Worm (Caenorhabditis elegans) whole organism, L1 larva: ENCODE results near the gene cyp-34A8.

ENCODE experiments used
- aly-2 ChIP-seq: fragments of 150-350 bp; optimal IDR thresholded peaks from 2 replicates; lab custom pipeline; 2014; ENCODE audit warnings: missing biosample characterization, missing genetic modification characterization
- blmp-1 ChIP-seq: fragments of 150-350 bp; optimal IDR thresholded peaks from 2 replicates; lab custom pipeline; 2014; ENCODE audit warnings: missing biosample characterization, missing genetic modification characterization
- ceh-90 ChIP-seq: sonication (generic microtip); optimal IDR thresholded peaks from 2 replicates; lab custom pipeline; 2016; ENCODE audit warnings: missing genetic modification characterization, missing compliant biosample characterization
- egl-13 ChIP-seq: sonication (generic microtip); optimal IDR thresholded peaks from 2 replicates; lab custom pipeline; 2016; ENCODE audit warnings: missing genotype, missing genetic modification reagents, missing genetic modification characterization, missing compliant biosample characterization
- fos-1 ChIP-seq: fragments of 150-350 bp; optimal IDR thresholded peaks from 2 replicates; lab custom pipeline; 2014; ENCODE audit warnings: missing biosample characterization, missing genetic modification characterization
- lin-15B ChIP-seq: fragments of 150-350 bp; sonication (generic microtip); optimal IDR thresholded peaks from 3 replicates; lab custom pipeline; 2014; ENCODE audit warnings: missing biosample characterization, missing genetic modification characterization
- pag-3 ChIP-seq: sonication (generic microtip); optimal IDR thresholded peaks from 2 replicates; lab custom pipeline; 2017; ENCODE audit warnings: missing genetic modification characterization, mild to moderate bottlenecking, missing compliant biosample characterization, antibody characterized with exemption, borderline replicate concordance; ENCODE audit not compliant: insufficient read depth

DNA sequence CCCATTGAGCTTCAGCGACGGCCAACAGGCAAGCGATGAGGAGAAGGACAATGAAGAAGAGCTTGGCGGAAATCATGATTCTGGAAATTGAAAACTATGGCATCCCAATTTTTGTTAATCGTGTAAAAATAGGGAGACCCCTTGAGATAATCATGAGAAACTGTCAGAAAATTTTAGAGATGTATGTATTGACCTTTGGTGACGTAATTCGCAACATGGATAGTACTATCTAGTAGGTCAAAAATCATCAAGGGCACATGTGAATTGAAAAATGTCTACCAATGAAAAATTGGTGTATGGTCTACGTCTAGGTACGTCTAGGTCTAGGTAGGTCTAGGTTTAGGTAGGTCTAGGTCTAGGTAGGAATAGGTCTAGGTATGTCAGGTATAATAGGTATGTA lies 11.4 kb upstream of the cyp-34A8 start, which contains the start of gene nlp-34:
- no peak for TF ChIP-seq ceh-90 (tag; lab: Kevin White, UChicago)
- no peak for TF ChIP-seq fos-1 (tag; lab: Kevin White, UChicago)
- no peak for TF ChIP-seq aly-2
- no peak for TF ChIP-seq blmp-1 (tag; lab: Kevin White, UChicago)
- no peak for TF ChIP-seq lin-15B (tag; lab: Kevin White, UChicago)
- TF ChIP-seq egl-13 = no peak
- no peak for TF ChIP-seq pag-3
